Fruit fly (Drosophila melanogaster) whole organism, embryonic: ENCODE measurements around the gene CG15878.

Source experiments
- Adf1 ChIP-seq: fragments of 200-800 bp; sonication (Bioruptor generic); IDR thresholded peaks from 2 replicates; pipeline ENCODE4 v1.3.6; 2022; ENCODE audit warnings: missing biosample characterization, missing genetic modification characterization
- CG11085 ChIP-seq: fragments of 200-800 bp; sonication (Bioruptor generic); IDR thresholded peaks from 2 replicates; pipeline ENCODE4 v1.3.6; 2022; ENCODE audit warnings: missing biosample characterization, missing genetic modification characterization
- CG11723 ChIP-seq: fragments of 200-800 bp; sonication (Bioruptor generic); optimal IDR thresholded peaks from 2 replicates; lab custom pipeline; 2017; ENCODE audit warnings: missing biosample characterization, mild to moderate bottlenecking, missing genetic modification characterization
- CG14441 ChIP-seq: fragments of 200-800 bp; sonication (Bioruptor generic); IDR thresholded peaks from 2 replicates; pipeline ENCODE4 v1.3.6; 2022; ENCODE audit warnings: missing biosample characterization, missing genetic modification characterization
- CG1647 ChIP-seq: fragments of 200-800 bp; sonication (Bioruptor generic); optimal IDR thresholded peaks from 3 replicates; lab custom pipeline; 2016; ENCODE audit warnings: missing biosample characterization, missing genetic modification characterization
- CG16863 ChIP-seq: fragments of 200-800 bp; sonication (Bioruptor generic); optimal IDR thresholded peaks from 3 replicates; lab custom pipeline; 2016; ENCODE audit warnings: missing biosample characterization, missing genetic modification characterization
- CG17186 ChIP-seq: fragments of 200-800 bp; sonication (Bioruptor generic); optimal IDR thresholded peaks from 3 replicates; lab custom pipeline; 2017; ENCODE audit warnings: missing biosample characterization, missing genetic modification reagents, missing genetic modification characterization
- CG17612 ChIP-seq: fragments of 200-800 bp; sonication (Bioruptor generic); IDR thresholded peaks from 2 replicates; pipeline ENCODE4 v1.3.6; 2022; ENCODE audit warnings: missing biosample characterization, missing genetic modification characterization
- CG1792 ChIP-seq: fragments of 200-800 bp; sonication (Bioruptor generic); optimal IDR thresholded peaks from 2 replicates; lab custom pipeline; 2016; ENCODE audit warnings: missing biosample characterization, missing genetic modification characterization
- CG18011 ChIP-seq: fragments of 200-800 bp; sonication (Bioruptor generic); optimal IDR thresholded peaks from 2 replicates; lab custom pipeline; 2017; ENCODE audit warnings: missing biosample characterization, missing genetic modification characterization, mild to moderate bottlenecking, moderate library complexity, missing genotype
- CG34224 ChIP-seq: fragments of 200-800 bp; sonication (Bioruptor generic); IDR thresholded peaks from 3 replicates; pipeline ENCODE4 v1.3.6; 2022; ENCODE audit warnings: missing biosample characterization, missing genetic modification characterization; ENCODE audit not compliant: partially characterized antibody
- CG34422 ChIP-seq: fragments of 200-800 bp; sonication (Bioruptor generic); IDR thresholded peaks from 3 replicates; pipeline ENCODE4 v1.3.6; 2022; ENCODE audit warnings: missing biosample characterization, missing genetic modification characterization
- CG3726 ChIP-seq: fragments of 200-800 bp; sonication (Bioruptor generic); IDR thresholded peaks from 3 replicates; pipeline ENCODE4, ENCODE4 v1.3.6; 2022; ENCODE audit warnings: missing biosample characterization, missing genetic modification characterization
- CG4282 ChIP-seq: fragments of 200-800 bp; sonication (Bioruptor generic); optimal IDR thresholded peaks from 2 replicates; lab custom pipeline; 2016; ENCODE audit warnings: missing biosample characterization, missing genetic modification characterization
- CG4360 ChIP-seq: fragments of 200-800 bp; sonication (Bioruptor generic); IDR thresholded peaks from 2 replicates; pipeline ENCODE4 v1.3.6; 2022; ENCODE audit warnings: missing biosample characterization, missing genetic modification characterization
- CG4404 ChIP-seq: fragments of 200-800 bp; sonication (Bioruptor generic); IDR thresholded peaks from 2 replicates; pipeline ENCODE4 v1.3.6; 2022; ENCODE audit warnings: missing biosample characterization, missing genetic modification characterization
- CG4617 ChIP-seq: fragments of 200-800 bp; sonication (Bioruptor generic); optimal IDR thresholded peaks from 3 replicates; lab custom pipeline; 2016; ENCODE audit warnings: missing biosample characterization, missing genetic modification characterization, borderline replicate concordance
- CG6254 ChIP-seq: fragments of 200-800 bp; sonication (Bioruptor generic); optimal IDR thresholded peaks from 3 replicates; lab custom pipeline; 2017; ENCODE audit warnings: mild to moderate bottlenecking, missing biosample characterization, missing genetic modification reagents, missing genetic modification characterization
- CG7745 ChIP-seq: fragments of 200-800 bp; sonication (Bioruptor generic); optimal IDR thresholded peaks from 2 replicates; lab custom pipeline; 2018; ENCODE audit warnings: missing biosample characterization, mild to moderate bottlenecking, missing genetic modification characterization, moderate library complexity
- CoRest ChIP-seq: fragments of 200-800 bp; sonication (Bioruptor generic); optimal IDR thresholded peaks from 3 replicates; lab custom pipeline; 2018; ENCODE audit warnings: missing biosample characterization, mild to moderate bottlenecking, missing genetic modification characterization, moderate library complexity
- Deaf1 ChIP-seq: fragments of 200-800 bp; optimal IDR thresholded peaks from 3 replicates; lab custom pipeline; 2019; ENCODE audit warnings: missing biosample characterization, mild to moderate bottlenecking, missing genetic modification characterization, moderate library complexity
- Doc2 ChIP-seq: fragments of 200-800 bp; sonication (Bioruptor generic); IDR thresholded peaks from 2 replicates; pipeline ENCODE4 v1.3.6; 2022; ENCODE audit warnings: missing biosample characterization, missing genetic modification characterization
- Dp ChIP-seq: fragments of 200-800 bp; sonication (Bioruptor generic); optimal IDR thresholded peaks from 2 replicates; lab custom pipeline; 2018; ENCODE audit warnings: missing biosample characterization, mild to moderate bottlenecking, missing genetic modification characterization, moderate library complexity
- HHEX ChIP-seq: fragments of 200-800 bp; sonication (Bioruptor generic); optimal IDR thresholded peaks from 3 replicates; lab custom pipeline; 2017; ENCODE audit warnings: missing biosample characterization, mild to moderate bottlenecking, missing genetic modification characterization, missing genetic modification reagents
- Hr51 ChIP-seq, 2 experiments: fragments of 200-800 bp; sonication (Bioruptor generic); optimal IDR thresholded peaks; 2 replicates in 1 of 2; 3 replicates in 1 of 2; lab custom pipeline; 2016 to 2018; ENCODE audit warnings: missing biosample characterization in 2 of 2, missing genetic modification characterization in 2 of 2, mild to moderate bottlenecking in 1 of 2, moderate library complexity in 1 of 2
- MBD-R2 ChIP-seq: fragments of 200-800 bp; sonication (Bioruptor generic); IDR thresholded peaks from 2 replicates; pipeline ENCODE4 v1.3.6; 2022; ENCODE audit warnings: missing biosample characterization, missing genetic modification characterization
- MESR4 ChIP-seq: fragments of 200-800 bp; sonication (Bioruptor generic); optimal IDR thresholded peaks from 2 replicates; lab custom pipeline; 2018; ENCODE audit warnings: missing biosample characterization, mild to moderate bottlenecking, missing genetic modification characterization, moderate library complexity
- Rfx ChIP-seq: fragments of 200-800 bp; sonication (Bioruptor generic); IDR thresholded peaks from 2 replicates; pipeline ENCODE4 v1.3.6; 2022; ENCODE audit warnings: missing biosample characterization, missing genetic modification characterization
- Sin3A ChIP-seq: fragments of >200 bp; optimal IDR thresholded peaks from 2 replicates; lab custom pipeline; 2018
- Sry-δ ChIP-seq: fragments of 200-800 bp; sonication (Bioruptor generic); optimal IDR thresholded peaks from 2 replicates; lab custom pipeline; 2016; ENCODE audit warnings: missing biosample characterization, missing genetic modification characterization
- Trl ChIP-seq, 3 experiments: fragments of >200 bp in 2 of 3; fragments of 200-800 bp in 1 of 3; sonication (Bioruptor generic) in 1 of 3; optimal IDR thresholded peaks; 2 replicates in 1 of 3; 3 replicates in 2 of 3; lab custom pipeline; 2016 to 2017; ENCODE audit warnings: missing biosample characterization in 1 of 3, missing genetic modification characterization in 1 of 3
- ap ChIP-seq: fragments of 200-800 bp; sonication (Bioruptor generic); IDR thresholded peaks from 2 replicates; pipeline ENCODE4 v1.3.6; 2022; ENCODE audit warnings: missing biosample characterization, missing genetic modification characterization
- ato ChIP-seq: fragments of 200-800 bp; sonication (Bioruptor generic); IDR thresholded peaks from 2 replicates; pipeline ENCODE4 v1.3.6; 2022; ENCODE audit warnings: missing biosample characterization, missing genetic modification characterization; ENCODE audit not compliant: partially characterized antibody
- bbx ChIP-seq: fragments of 200-800 bp; sonication (Bioruptor generic); IDR thresholded peaks from 2 replicates; pipeline ENCODE4 v1.3.6; 2022; ENCODE audit warnings: missing biosample characterization, missing genetic modification characterization; ENCODE audit not compliant: partially characterized antibody
- br ChIP-seq: fragments of >200 bp; optimal IDR thresholded peaks from 2 replicates; lab custom pipeline; 2017
- chif ChIP-seq, 2 experiments: fragments of 200-800 bp; sonication (Bioruptor generic); optimal IDR thresholded peaks; 3 replicates each; lab custom pipeline; 2016; ENCODE audit warnings: missing biosample characterization in 2 of 2, missing genetic modification characterization in 2 of 2
- dm ChIP-seq: fragments of 200-800 bp; sonication (Bioruptor generic); optimal IDR thresholded peaks from 3 replicates; lab custom pipeline; 2016; ENCODE audit warnings: missing biosample characterization, missing genetic modification characterization
- dmrt99B ChIP-seq: fragments of 200-800 bp; sonication (Bioruptor generic); optimal IDR thresholded peaks from 2 replicates; lab custom pipeline; 2018; ENCODE audit warnings: missing biosample characterization, mild to moderate bottlenecking, missing genetic modification characterization, moderate library complexity
- emc ChIP-seq: fragments of 200-800 bp; sonication (Bioruptor generic); optimal IDR thresholded peaks from 2 replicates; lab custom pipeline; 2016; ENCODE audit warnings: missing biosample characterization, missing genetic modification characterization
- ewg ChIP-seq: fragments of 200-800 bp; sonication (Bioruptor generic); optimal IDR thresholded peaks from 3 replicates; lab custom pipeline; 2017; ENCODE audit warnings: mild to moderate bottlenecking, missing biosample characterization, missing genetic modification reagents, missing genetic modification characterization
- fru ChIP-seq: fragments of >200 bp; optimal IDR thresholded peaks from 2 replicates; lab custom pipeline; 2017
- gcm2 ChIP-seq: fragments of 200-800 bp; sonication (Bioruptor generic); optimal IDR thresholded peaks from 2 replicates; lab custom pipeline; 2016; ENCODE audit warnings: missing biosample characterization, missing genetic modification characterization
- grn ChIP-seq: fragments of 200-800 bp; sonication (Bioruptor generic); optimal IDR thresholded peaks from 3 replicates; lab custom pipeline; 2017; ENCODE audit warnings: missing biosample characterization, missing genetic modification characterization
- gro ChIP-seq: fragments of 200-800 bp; sonication (Bioruptor generic); optimal IDR thresholded peaks from 2 replicates; lab custom pipeline; 2016; ENCODE audit warnings: missing biosample characterization, missing genetic modification characterization
- kni ChIP-seq: fragments of 200-800 bp; sonication (Bioruptor generic); optimal IDR thresholded peaks from 3 replicates; lab custom pipeline; 2017; ENCODE audit warnings: mild to moderate bottlenecking, missing biosample characterization, missing genetic modification reagents, missing genetic modification characterization
- pum ChIP-seq: fragments of 200-800 bp; sonication (Bioruptor generic); optimal IDR thresholded peaks from 2 replicates; lab custom pipeline; 2016; ENCODE audit warnings: missing biosample characterization, missing genetic modification characterization
- row ChIP-seq: fragments of 200-800 bp; sonication (Bioruptor generic); IDR thresholded peaks from 3 replicates; pipeline ENCODE4 v1.3.6; 2022; ENCODE audit warnings: missing biosample characterization, missing genetic modification characterization
- sd ChIP-seq: fragments of 200-800 bp; sonication (Bioruptor generic); optimal IDR thresholded peaks from 3 replicates; lab custom pipeline; 2018; ENCODE audit warnings: missing biosample characterization, mild to moderate bottlenecking, missing genetic modification characterization, moderate library complexity
- stc ChIP-seq: fragments of 200-800 bp; sonication (Bioruptor generic); IDR thresholded peaks from 2 replicates; pipeline ENCODE4 v1.3.6; 2022; ENCODE audit warnings: missing biosample characterization, missing genetic modification characterization
- stwl ChIP-seq: fragments of 200-800 bp; sonication (Bioruptor generic); optimal IDR thresholded peaks from 3 replicates; lab custom pipeline; 2018; ENCODE audit warnings: missing biosample characterization, mild to moderate bottlenecking, missing genetic modification characterization, moderate library complexity
- tx ChIP-seq: fragments of 200-800 bp; sonication (Bioruptor generic); optimal IDR thresholded peaks from 2 replicates; lab custom pipeline; 2016; ENCODE audit warnings: missing biosample characterization, missing genetic modification characterization
- wor ChIP-seq: fragments of 200-800 bp; sonication (Bioruptor generic); IDR thresholded peaks from 2 replicates; pipeline ENCODE4 v1.3.6; 2022; ENCODE audit warnings: missing biosample characterization, missing genetic modification characterization

The CG15878 gene

DNA sequence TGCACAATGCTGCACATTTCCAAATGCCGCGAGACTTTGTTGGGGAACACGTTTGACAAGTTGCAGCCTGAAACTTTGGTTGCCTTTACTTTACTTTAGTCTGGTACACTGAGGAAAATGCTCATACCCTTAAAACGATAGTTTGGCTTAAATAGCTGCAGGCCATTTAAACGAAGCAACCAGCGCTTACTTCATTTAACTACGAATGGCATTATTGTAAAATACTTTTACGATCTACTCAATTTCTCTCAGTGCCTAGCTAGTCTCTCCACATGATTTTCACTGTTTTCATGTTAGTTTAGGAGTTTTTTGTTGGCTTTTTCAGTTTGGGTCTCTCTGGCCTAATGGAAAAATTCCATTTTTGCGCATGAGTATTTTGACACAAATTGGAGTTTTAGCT lies 50.3 kb downstream of the CG15878 start (continued):
- peak; percentile 6 for TF ChIP-seq CG11723
- TF ChIP-seq grn (GFP tag; lab: Kevin White, UChicago) = no peak
- no peak for TF ChIP-seq CG4282
- TF ChIP-seq CG3726 (GFP tag; lab: Robert Waterston, UW) = peak; percentile 83; the same call in 2 of the 3 replicates
- peak; percentile 40 to 72 for TF ChIP-seq chif (GFP tag; optimal IDR thresholded peaks at IDR 0.05; lab: Kevin White, UChicago)
- no peak for TF ChIP-seq Adf1
- TF ChIP-seq dm (GFP tag; lab: Kevin White, UChicago) = peak; percentile 41
- peak; percentile 41 for TF ChIP-seq CG4404 (GFP tag; lab: Robert Waterston, UW)
- no peak for TF ChIP-seq CG4617 (GFP tag; lab: Kevin White, UChicago)
- no peak for TF ChIP-seq Doc2 (GFP tag; lab: Robert Waterston, UW)
- TF ChIP-seq CG34224 (GFP tag; lab: Robert Waterston, UW) = no peak
- peak; percentile 25 for TF ChIP-seq CG17186
- TF ChIP-seq pum (GFP tag; lab: Kevin White, UChicago) = peak; percentile 70
- no peak for TF ChIP-seq ato (GFP tag; lab: Robert Waterston, UW)
- TF ChIP-seq CoRest (tag; lab: Kevin White, UChicago) = peak; percentile 67
- peak; percentile 86 for TF ChIP-seq CG34422 (GFP tag; lab: Robert Waterston, UW)
- peak; percentile 90 for TF ChIP-seq dmrt99B
- no peak for TF ChIP-seq MESR4
- TF ChIP-seq stwl (tag; lab: Kevin White, UChicago) = no peak
- TF ChIP-seq MBD-R2 = no peak; the same call in 1 of the 2 replicates
- TF ChIP-seq emc (GFP tag; lab: Kevin White, UChicago) = no peak
- peak; percentile 87 for TF ChIP-seq stc
- TF ChIP-seq CG7745 (tag; lab: Kevin White, UChicago) = no peak
- no peak for TF ChIP-seq Trl (optimal IDR thresholded peaks at IDR 0.05; lab: Kevin White, UChicago)
- peak; percentile 44 for TF ChIP-seq Trl (GFP tag; optimal IDR thresholded peaks at IDR 0.05; lab: Kevin White, UChicago)
- TF ChIP-seq CG14441 (GFP tag; lab: Robert Waterston, UW) = peak; percentile 84
- peak; percentile 64 for TF ChIP-seq CG6254
- TF ChIP-seq sd (tag; lab: Kevin White, UChicago) = peak; percentile 24
- TF ChIP-seq CG18011 = no peak
- peak; percentile 30 for TF ChIP-seq kni
- no peak for TF ChIP-seq Dp
- TF ChIP-seq CG11085 (GFP tag; lab: Robert Waterston, UW) = 0 out of 2 replicates have a peak, but pooled peaks have one; percentile 43
- peak; percentile 63 for TF ChIP-seq ewg (GFP tag; lab: Kevin White, UChicago)
- peak; percentile 36 for TF ChIP-seq Sry-δ
- TF ChIP-seq br (lab: Kevin White, UChicago) = no peak
- no peak for TF ChIP-seq bbx (GFP tag; lab: Robert Waterston, UW)
- TF ChIP-seq tx (GFP tag; lab: Kevin White, UChicago) = peak; percentile 45
- no peak for TF ChIP-seq Sin3A
- peak; percentile 80 for TF ChIP-seq Rfx
- peak; percentile 63 for TF ChIP-seq CG1792 (GFP tag; lab: Kevin White, UChicago)
- peak; percentile 20 for TF ChIP-seq gro (GFP tag; lab: Kevin White, UChicago)
- TF ChIP-seq CG16863 (GFP tag; lab: Kevin White, UChicago) = peak; percentile 53
- TF ChIP-seq row (GFP tag; lab: Robert Waterston, UW) = peak; percentile 84
- TF ChIP-seq wor = peak; percentile 79
- peak; percentile 44 for TF ChIP-seq CG1647 (GFP tag; lab: Kevin White, UChicago)
- TF ChIP-seq Deaf1 (tag; lab: Kevin White, UChicago) = peak; percentile 25
- TF ChIP-seq HHEX (GFP tag; lab: Kevin White, UChicago) = peak; percentile 66
- TF ChIP-seq CG17612 (GFP tag; lab: Robert Waterston, UW) = peak; percentile 20; the same call in 1 of the 2 replicates
- peak; percentile 68 for TF ChIP-seq CG4360
- peak; percentile 85 for TF ChIP-seq ap (GFP tag; lab: Robert Waterston, UW)
- no peak for TF ChIP-seq fru
- TF ChIP-seq Hr51 (GFP tag; optimal IDR thresholded peaks at IDR 0.05; lab: Kevin White, UChicago) = peak in 1 of 2 experiments; percentile 79
- TF ChIP-seq gcm2 = peak; percentile 5
